Fruit fly (Drosophila melanogaster): ENCODE data around the gene CG12011.
A peak's percentile ranks its signal among the peaks of the same experiment; 100 is the strongest.

DNA sequence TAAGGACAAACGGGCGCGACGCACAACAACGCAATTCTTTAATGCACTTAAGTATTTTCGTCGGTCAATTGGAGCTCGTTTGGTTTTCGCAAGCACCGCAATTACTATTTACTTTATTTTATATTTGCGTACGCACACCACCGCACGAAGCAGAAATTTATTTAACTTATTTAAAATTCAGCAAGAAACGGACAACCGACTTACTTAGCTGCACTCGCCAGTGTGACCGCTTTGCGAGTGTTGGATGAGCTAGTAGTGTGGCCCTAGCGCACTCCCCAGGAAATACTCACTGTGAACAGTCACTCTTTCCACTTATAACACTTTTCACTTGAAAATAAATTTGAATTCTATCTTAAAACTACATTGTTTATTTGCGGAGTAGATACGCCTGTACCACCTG lies 36.5 kb downstream of the CG12011 start, which contains the start of gene drpr:
- TF ChIP-seq CTCF (optimal IDR thresholded peaks at IDR 0.05): peak; percentile 24 to 40
- no peak for TF ChIP-seq CG8478 (optimal IDR thresholded peaks at IDR 0.05)

Data from S2 (cell line).